Fruit fly (Drosophila melanogaster) whole organism, embryonic: ENCODE measurements around the gene nop5.

Experiments
- Atf6 ChIP-seq: fragments of 200-800 bp; sonication (Bioruptor generic); IDR thresholded peaks from 2 replicates; pipeline ENCODE4 v1.3.6; 2022; ENCODE audit warnings: missing biosample characterization, missing genetic modification characterization
- Blimp-1 ChIP-seq: fragments of 200-800 bp; sonication (Bioruptor generic); optimal IDR thresholded peaks from 3 replicates; lab custom pipeline; 2018; ENCODE audit warnings: missing biosample characterization, missing genetic modification characterization, mild to moderate bottlenecking, moderate library complexity, missing genetic modification reagents
- CG10543 ChIP-seq: fragments of 200-800 bp; sonication (Bioruptor generic); optimal IDR thresholded peaks from 3 replicates; lab custom pipeline; 2017; ENCODE audit warnings: missing biosample characterization, mild to moderate bottlenecking, missing genetic modification characterization, moderate library complexity
- CG10654 ChIP-seq: fragments of 200-800 bp; sonication (Bioruptor generic); optimal IDR thresholded peaks from 2 replicates; lab custom pipeline; 2016; ENCODE audit warnings: missing biosample characterization, missing genetic modification characterization
- CG10959 ChIP-seq: fragments of 200-800 bp; sonication (Bioruptor generic); IDR thresholded peaks from 2 replicates; pipeline ENCODE4 v1.3.6; 2022; ENCODE audit warnings: missing biosample characterization, missing genetic modification characterization
- CG11456 ChIP-seq: fragments of 200-800 bp; sonication (Bioruptor generic); IDR thresholded peaks from 3 replicates; pipeline ENCODE4 v1.3.6; 2022; ENCODE audit warnings: missing biosample characterization, missing genetic modification characterization
- CG17829 ChIP-seq: fragments of 200-800 bp; optimal IDR thresholded peaks from 2 replicates; lab custom pipeline; 2019; ENCODE audit warnings: missing biosample characterization, mild to moderate bottlenecking, missing genetic modification characterization, moderate library complexity
- CG18599 ChIP-seq: fragments of 200-800 bp; sonication (Bioruptor generic); optimal IDR thresholded peaks from 3 replicates; lab custom pipeline; 2017; ENCODE audit warnings: missing biosample characterization, missing genetic modification characterization, mild to moderate bottlenecking, moderate library complexity, missing genetic modification reagents
- CG2712 ChIP-seq: fragments of 200-800 bp; optimal IDR thresholded peaks from 3 replicates; lab custom pipeline; 2019; ENCODE audit warnings: missing biosample characterization, mild to moderate bottlenecking, missing genetic modification characterization, moderate library complexity
- CG32767 ChIP-seq: fragments of 200-800 bp; sonication (Bioruptor generic); IDR thresholded peaks from 2 replicates; pipeline ENCODE4 v1.3.6; 2022; ENCODE audit warnings: missing biosample characterization, missing genetic modification characterization
- CG34376 ChIP-seq: fragments of 200-800 bp; sonication (Bioruptor generic); optimal IDR thresholded peaks from 2 replicates; lab custom pipeline; 2018; ENCODE audit warnings: missing biosample characterization, mild to moderate bottlenecking, missing genetic modification characterization
- CG4360 ChIP-seq: fragments of 200-800 bp; sonication (Bioruptor generic); IDR thresholded peaks from 2 replicates; pipeline ENCODE4 v1.3.6; 2022; ENCODE audit warnings: missing biosample characterization, missing genetic modification characterization
- CG43689 ChIP-seq: fragments of 200-800 bp; sonication (Bioruptor generic); IDR thresholded peaks from 2 replicates; pipeline ENCODE4 v1.3.6; 2022; ENCODE audit warnings: missing biosample characterization, missing genetic modification characterization
- CG5180 ChIP-seq: fragments of 200-800 bp; sonication (Bioruptor generic); optimal IDR thresholded peaks from 3 replicates; lab custom pipeline; 2017; ENCODE audit warnings: missing biosample characterization, missing genetic modification characterization, mild to moderate bottlenecking, moderate library complexity, missing genetic modification reagents
- CG6175 ChIP-seq: fragments of 200-800 bp; sonication (Bioruptor generic); IDR thresholded peaks from 3 replicates; pipeline ENCODE4 v1.3.6; 2022; ENCODE audit warnings: missing biosample characterization, missing genetic modification characterization
- CG7271 ChIP-seq: fragments of 200-800 bp; sonication (Bioruptor generic); optimal IDR thresholded peaks from 2 replicates; lab custom pipeline; 2018; ENCODE audit warnings: missing biosample characterization, mild to moderate bottlenecking, missing genetic modification characterization, moderate library complexity
- CG9817 ChIP-seq: fragments of 200-800 bp; sonication (Bioruptor generic); optimal IDR thresholded peaks from 2 replicates; lab custom pipeline; 2018; ENCODE audit warnings: missing biosample characterization, mild to moderate bottlenecking, missing genetic modification characterization, moderate library complexity
- CG9932 ChIP-seq: fragments of 200-800 bp; sonication (Bioruptor generic); IDR thresholded peaks from 2 replicates; pipeline ENCODE4 v1.3.6; 2022; ENCODE audit warnings: missing biosample characterization, missing genetic modification characterization
- Camta ChIP-seq: fragments of 200-800 bp; sonication (Bioruptor generic); optimal IDR thresholded peaks from 2 replicates; lab custom pipeline; 2016; ENCODE audit warnings: missing biosample characterization, missing genetic modification characterization
- CoRest ChIP-seq: fragments of 200-800 bp; sonication (Bioruptor generic); optimal IDR thresholded peaks from 3 replicates; lab custom pipeline; 2018; ENCODE audit warnings: missing biosample characterization, mild to moderate bottlenecking, missing genetic modification characterization, moderate library complexity
- D19B ChIP-seq: fragments of 200-800 bp; sonication (Bioruptor generic); optimal IDR thresholded peaks from 2 replicates; lab custom pipeline; 2017; ENCODE audit warnings: missing biosample characterization, mild to moderate bottlenecking, missing genetic modification characterization
- H15 ChIP-seq: fragments of 200-800 bp; sonication (Bioruptor generic); IDR thresholded peaks from 3 replicates; pipeline ENCODE4 v1.3.6; 2022; ENCODE audit warnings: missing biosample characterization, missing genetic modification characterization
- Hr39 ChIP-seq: fragments of >200 bp; optimal IDR thresholded peaks from 2 replicates; lab custom pipeline; 2017
- Hsf ChIP-seq: fragments of 200-800 bp; sonication (Bioruptor generic); optimal IDR thresholded peaks from 3 replicates; lab custom pipeline; 2016; ENCODE audit warnings: missing biosample characterization, missing genetic modification characterization
- Mes4 ChIP-seq: fragments of 200-800 bp; sonication (Bioruptor generic); optimal IDR thresholded peaks from 2 replicates; lab custom pipeline; 2016; ENCODE audit warnings: missing biosample characterization, missing genetic modification characterization
- NC2α ChIP-seq: fragments of 200-800 bp; sonication (Bioruptor generic); optimal IDR thresholded peaks from 2 replicates; lab custom pipeline; 2016; ENCODE audit warnings: missing biosample characterization, missing genetic modification characterization
- Nf-YA ChIP-seq: fragments of 200-800 bp; sonication (Bioruptor generic); IDR thresholded peaks from 2 replicates; pipeline ENCODE4 v1.3.6; 2022; ENCODE audit warnings: missing biosample characterization, missing genetic modification characterization
- NfI ChIP-seq: fragments of 200-800 bp; sonication (Bioruptor generic); optimal IDR thresholded peaks from 3 replicates; lab custom pipeline; 2018; ENCODE audit warnings: missing biosample characterization, mild to moderate bottlenecking, missing genetic modification characterization, moderate library complexity
- amos ChIP-seq: fragments of 200-800 bp; sonication (Bioruptor generic); IDR thresholded peaks from 2 replicates; pipeline ENCODE4 v1.3.6; 2022; ENCODE audit warnings: missing biosample characterization, missing genetic modification characterization; ENCODE audit not compliant: partially characterized antibody
- ap ChIP-seq: fragments of 200-800 bp; sonication (Bioruptor generic); IDR thresholded peaks from 2 replicates; pipeline ENCODE4 v1.3.6; 2022; ENCODE audit warnings: missing biosample characterization, missing genetic modification characterization
- bbx ChIP-seq: fragments of 200-800 bp; sonication (Bioruptor generic); IDR thresholded peaks from 2 replicates; pipeline ENCODE4 v1.3.6; 2022; ENCODE audit warnings: missing biosample characterization, missing genetic modification characterization; ENCODE audit not compliant: partially characterized antibody
- bowl ChIP-seq: fragments of 200-800 bp; sonication (Bioruptor generic); IDR thresholded peaks from 2 replicates; pipeline ENCODE4 v1.3.6; 2022; ENCODE audit warnings: missing biosample characterization, missing genetic modification characterization
- chinmo ChIP-seq: fragments of 200-800 bp; sonication (Bioruptor generic); IDR thresholded peaks from 4 replicates; pipeline ENCODE4 v1.3.6; 2022; ENCODE audit warnings: missing biosample characterization, missing genetic modification characterization; ENCODE audit not compliant: partially characterized antibody
- ci ChIP-seq: fragments of 200-800 bp; sonication (Bioruptor generic); IDR thresholded peaks from 3 replicates; pipeline ENCODE4 v1.3.6; 2022; ENCODE audit warnings: missing biosample characterization, missing genetic modification characterization
- crol ChIP-seq: fragments of 200-800 bp; sonication (Bioruptor generic); IDR thresholded peaks from 2 replicates; pipeline ENCODE4 v1.3.6; 2022; ENCODE audit warnings: missing biosample characterization, missing genetic modification characterization
- da ChIP-seq: fragments of 200-800 bp; sonication (Bioruptor generic); optimal IDR thresholded peaks from 2 replicates; lab custom pipeline; 2016; ENCODE audit warnings: missing biosample characterization, missing genetic modification characterization
- disco-r ChIP-seq: fragments of 200-800 bp; sonication (Bioruptor generic); optimal IDR thresholded peaks from 2 replicates; lab custom pipeline; 2016; ENCODE audit warnings: missing biosample characterization, missing genetic modification characterization
- en ChIP-seq: fragments of 200-800 bp; sonication (Bioruptor generic); optimal IDR thresholded peaks from 2 replicates; lab custom pipeline; 2016; ENCODE audit warnings: missing biosample characterization, missing genetic modification characterization
- gce ChIP-seq: fragments of 200-800 bp; sonication (Bioruptor generic); IDR thresholded peaks from 3 replicates; pipeline ENCODE4 v1.3.6; 2022; ENCODE audit warnings: missing biosample characterization, missing genetic modification characterization
- gsb-n ChIP-seq: fragments of 200-800 bp; sonication (Bioruptor generic); optimal IDR thresholded peaks from 3 replicates; lab custom pipeline; 2018; ENCODE audit warnings: missing biosample characterization, mild to moderate bottlenecking, missing genetic modification characterization
- jigr1 ChIP-seq: fragments of 200-800 bp; sonication (Bioruptor generic); IDR thresholded peaks from 3 replicates; pipeline ENCODE4 v1.3.6; 2022; ENCODE audit warnings: missing biosample characterization, missing genetic modification characterization
- ken ChIP-seq: fragments of 200-800 bp; sonication (Bioruptor generic); IDR thresholded peaks from 3 replicates; pipeline ENCODE4 v1.3.6; 2022; ENCODE audit warnings: missing biosample characterization, missing genetic modification characterization
- lilli ChIP-seq: fragments of 200-800 bp; sonication (Bioruptor generic); optimal IDR thresholded peaks from 3 replicates; lab custom pipeline; 2016; ENCODE audit warnings: missing biosample characterization, missing genetic modification characterization
- nmo ChIP-seq: fragments of 200-800 bp; sonication (Bioruptor generic); optimal IDR thresholded peaks from 2 replicates; lab custom pipeline; 2018; ENCODE audit warnings: missing biosample characterization, mild to moderate bottlenecking, missing genetic modification characterization, moderate library complexity
- p53 ChIP-seq: fragments of 200-800 bp; sonication (Bioruptor generic); optimal IDR thresholded peaks from 2 replicates; lab custom pipeline; 2016; ENCODE audit warnings: missing biosample characterization, missing genetic modification characterization
- pb ChIP-seq: fragments of 200-800 bp; sonication (Bioruptor generic); optimal IDR thresholded peaks from 3 replicates; lab custom pipeline; 2016; ENCODE audit warnings: missing biosample characterization, missing genetic modification characterization
- pnt ChIP-seq: fragments of 200-800 bp; sonication (Bioruptor generic); optimal IDR thresholded peaks from 3 replicates; lab custom pipeline; 2016; ENCODE audit warnings: missing biosample characterization, missing genetic modification characterization
- sr ChIP-seq: fragments of 200-800 bp; sonication (Bioruptor generic); IDR thresholded peaks from 3 replicates; pipeline ENCODE4 v1.3.6; 2022; ENCODE audit warnings: missing biosample characterization, missing genetic modification characterization
- sug ChIP-seq: fragments of 200-800 bp; optimal IDR thresholded peaks from 2 replicates; lab custom pipeline; 2019; ENCODE audit warnings: missing biosample characterization, mild to moderate bottlenecking, missing genetic modification characterization, moderate library complexity
- unpg ChIP-seq: fragments of 200-800 bp; sonication (Bioruptor generic); optimal IDR thresholded peaks from 3 replicates; lab custom pipeline; 2018; ENCODE audit warnings: missing biosample characterization, mild to moderate bottlenecking, missing genetic modification characterization, moderate library complexity
- vvl ChIP-seq: fragments of 200-800 bp; sonication (Bioruptor generic); IDR thresholded peaks from 2 replicates; pipeline ENCODE4 v1.3.6; 2022; ENCODE audit warnings: missing biosample characterization, missing genetic modification characterization

nop5 gene

dm6 chr2L:6868178-6868867, 50.2 kb downstream of the nop5 start (continued):
- TF ChIP-seq amos (GFP tag; lab: Robert Waterston, UW), result no peak
- no peak for TF ChIP-seq Hr39 (lab: Kevin White, UChicago)
- TF ChIP-seq CG32767 (GFP tag; lab: Robert Waterston, UW), result no peak
- peak; percentile 96 for TF ChIP-seq sug (tag; lab: Kevin White, UChicago)
- no peak for TF ChIP-seq CG7271 (tag; lab: Kevin White, UChicago)
- TF ChIP-seq H15 (GFP tag; lab: Robert Waterston, UW), result no peak
- no peak for TF ChIP-seq ap
- no peak for TF ChIP-seq CG10654
- TF ChIP-seq p53 (GFP tag; lab: Kevin White, UChicago), result no peak
- no peak for TF ChIP-seq NfI (GFP tag; lab: Kevin White, UChicago)
- TF ChIP-seq disco-r (GFP tag; lab: Kevin White, UChicago), result no peak
- TF ChIP-seq nmo (GFP tag; lab: Kevin White, UChicago), result no peak
- TF ChIP-seq lilli (GFP tag; lab: Kevin White, UChicago), result no peak
- TF ChIP-seq bbx (GFP tag; lab: Robert Waterston, UW), result no peak
- no peak for TF ChIP-seq Nf-YA (GFP tag; lab: Robert Waterston, UW)
- TF ChIP-seq CG9817 (tag; lab: Kevin White, UChicago), result peak; percentile 4
- no peak for TF ChIP-seq bowl
- TF ChIP-seq CG9932 (GFP tag; lab: Robert Waterston, UW), result no peak
- no peak for TF ChIP-seq CG17829
- no peak for TF ChIP-seq CG4360 (GFP tag; lab: Robert Waterston, UW)
- no peak for TF ChIP-seq CG43689 (GFP tag; lab: Robert Waterston, UW)
- TF ChIP-seq Camta (GFP tag; lab: Kevin White, UChicago), result no peak
- TF ChIP-seq CG11456 (GFP tag; lab: Robert Waterston, UW), result 0 out of 3 replicates have a peak, but pooled peaks have one; percentile 30
- TF ChIP-seq CG5180 (GFP tag; lab: Kevin White, UChicago), result no peak
- TF ChIP-seq NC2α, result no peak
- no peak for TF ChIP-seq D19B
- peak; percentile 85 for TF ChIP-seq CG34376
- TF ChIP-seq pb (GFP tag; lab: Kevin White, UChicago), result no peak
- TF ChIP-seq CoRest (tag; lab: Kevin White, UChicago), result no peak
- TF ChIP-seq CG10543 (GFP tag; lab: Kevin White, UChicago), result peak; percentile 45
- TF ChIP-seq CG18599 (GFP tag; lab: Kevin White, UChicago), result peak; percentile 78
- no peak for TF ChIP-seq CG2712 (tag; lab: Kevin White, UChicago)
- TF ChIP-seq gce (GFP tag; lab: Robert Waterston, UW), result no peak
- no peak for TF ChIP-seq Mes4
- no peak for TF ChIP-seq gsb-n (tag; lab: Kevin White, UChicago)
- TF ChIP-seq vvl (GFP tag; lab: Robert Waterston, UW), result no peak
- no peak for TF ChIP-seq jigr1 (GFP tag; lab: Robert Waterston, UW)
- TF ChIP-seq Blimp-1, result no peak
- no peak for TF ChIP-seq pnt
- TF ChIP-seq Hsf (GFP tag; lab: Kevin White, UChicago), result no peak
- no peak for TF ChIP-seq ken (GFP tag; lab: Robert Waterston, UW)
- no peak for TF ChIP-seq sr (GFP tag; lab: Robert Waterston, UW)
- TF ChIP-seq da (GFP tag; lab: Kevin White, UChicago), result no peak
- TF ChIP-seq crol (GFP tag; lab: Robert Waterston, UW), result peak; percentile 74; the same call in 1 of the 2 replicates
- no peak for TF ChIP-seq CG6175 (GFP tag; lab: Robert Waterston, UW)
- TF ChIP-seq CG10959 (GFP tag; lab: Robert Waterston, UW), result no peak
- TF ChIP-seq en (GFP tag; lab: Kevin White, UChicago), result no peak
- peak; percentile 13 for TF ChIP-seq unpg
- 0 out of 4 replicates have a peak, but pooled peaks have one; percentile 34 for TF ChIP-seq chinmo (GFP tag; lab: Robert Waterston, UW)
- TF ChIP-seq ci, result no peak
- no peak for TF ChIP-seq Atf6 (GFP tag; lab: Robert Waterston, UW)
